Worm (Caenorhabditis elegans) whole organism, L4/young adult: ENCODE results near the gene mltn-7.

Experiments
- W03F9.2 ChIP-seq: fragments of 150-350 bp; optimal IDR thresholded peaks from 2 replicates; lab custom pipeline; 2014; ENCODE audit warnings: missing biosample characterization, missing genetic modification characterization
- dao-5 ChIP-seq: sonication (generic microtip); optimal IDR thresholded peaks from 2 replicates; lab custom pipeline; 2016; ENCODE audit warnings: missing genotype, missing genetic modification characterization, moderate library complexity, missing compliant biosample characterization
- him-1 ChIP-seq: sonication (generic microtip); optimal IDR thresholded peaks from 2 replicates; lab custom pipeline; 2016; ENCODE audit warnings: missing genotype, missing genetic modification reagents, missing genetic modification characterization, missing compliant biosample characterization

DNA sequence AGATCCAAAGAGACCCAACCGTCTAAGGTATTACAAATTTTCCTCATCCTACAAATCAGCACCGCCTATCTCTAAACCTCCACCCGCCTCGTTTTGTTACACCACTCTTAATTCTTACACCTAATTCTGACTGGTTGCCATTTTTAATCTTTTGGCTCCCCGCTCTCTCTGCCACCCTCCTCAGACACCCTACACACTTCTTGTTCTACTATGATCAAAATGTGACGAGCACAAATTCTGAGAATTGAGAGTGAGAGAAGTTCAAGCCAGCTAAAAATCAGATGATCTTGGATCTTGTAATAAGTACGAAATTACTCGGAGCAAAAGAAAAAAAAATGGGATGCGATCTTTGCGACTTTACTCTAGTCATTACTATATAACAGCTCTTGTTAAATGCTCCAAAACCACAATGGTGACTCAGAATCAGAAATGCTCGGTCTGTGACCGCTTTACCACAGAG lies 34.1 kb downstream of the mltn-7 start, which contains the start of gene nhr-252:
- TF ChIP-seq him-1 (no peak), dao-5 (tag; lab: Kevin White, UChicago) (no peak), W03F9.2 (no peak)
